Fruit fly (Drosophila melanogaster): ENCODE data around the gene Pbp95.

DNA sequence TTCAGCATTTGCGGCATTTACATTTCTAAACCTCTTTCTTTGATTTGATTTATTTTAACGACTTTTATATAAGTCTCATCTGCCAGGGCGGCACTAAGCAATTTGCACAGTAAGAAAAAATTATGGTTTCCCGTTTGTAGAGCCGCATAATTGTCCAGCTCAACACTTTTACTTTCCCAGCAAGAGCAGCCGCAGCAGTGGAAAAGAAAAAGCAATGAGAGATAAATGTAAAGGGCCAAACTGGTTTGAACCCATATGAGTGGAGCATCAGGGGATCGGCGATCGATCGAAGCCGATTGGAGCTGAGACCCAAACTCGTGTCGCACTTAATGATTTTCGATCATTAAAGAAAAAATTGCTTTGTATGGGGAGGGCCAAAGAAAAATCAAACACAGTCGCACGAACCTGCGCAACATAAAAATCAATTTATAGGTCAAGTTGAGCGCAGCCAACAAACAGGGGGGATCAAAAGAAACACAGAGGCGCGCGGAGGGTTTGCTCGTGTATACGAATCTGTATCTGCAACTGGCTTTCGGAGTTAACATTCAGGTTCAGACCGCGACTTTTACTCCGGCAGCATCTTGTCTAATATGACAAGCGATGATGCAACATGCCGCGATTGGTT lies 22.7 kb upstream of the Pbp95 start:
- no peak for TF ChIP-seq CG12605 (GFP tag; IDR thresholded peaks at IDR 0.05)
- TF ChIP-seq CG15710 (tag; optimal IDR thresholded peaks at IDR 0.05) = no peak
- TF ChIP-seq EcR (GFP tag; optimal IDR thresholded peaks at IDR 0.05) = peak; percentile 13
- TF ChIP-seq CG8159 (tag; optimal IDR thresholded peaks at IDR 0.05) = no peak
- no peak for TF ChIP-seq Ets98B (GFP tag; IDR thresholded peaks at IDR 0.05)
- no peak for TF ChIP-seq rn (GFP tag; IDR thresholded peaks at IDR 0.05)
- no peak for TF ChIP-seq CG8301 (tag; optimal IDR thresholded peaks at IDR 0.05)
- TF ChIP-seq CG9948 (tag; optimal IDR thresholded peaks at IDR 0.05) = no peak
- TF ChIP-seq CG13204 (GFP tag; optimal IDR thresholded peaks at IDR 0.05) = no peak
- no peak for TF ChIP-seq Pif1A (GFP tag; optimal IDR thresholded peaks at IDR 0.05)
- no peak for TF ChIP-seq CG10348 (GFP tag; IDR thresholded peaks at IDR 0.05)
- no peak for TF ChIP-seq CG34367 (tag; optimal IDR thresholded peaks at IDR 0.05)
- 0 out of 3 replicates have a peak, but pooled peaks have one; percentile 14 for TF ChIP-seq fd96Ca (GFP tag; IDR thresholded peaks at IDR 0.05)
- no peak for TF ChIP-seq Snoo (tag; optimal IDR thresholded peaks at IDR 0.05)

All from whole organism, pupa.